Worm (Caenorhabditis elegans) whole organism, L4/young adult: ENCODE measurements around the gene srz-96.

Experiments
- W03F9.2 ChIP-seq: fragments of 150-350 bp; optimal IDR thresholded peaks from 2 replicates; lab custom pipeline; 2014; ENCODE audit warnings: missing biosample characterization, missing genetic modification characterization
- dao-5 ChIP-seq: sonication (generic microtip); optimal IDR thresholded peaks from 2 replicates; lab custom pipeline; 2016; ENCODE audit warnings: missing genotype, missing genetic modification characterization, moderate library complexity, missing compliant biosample characterization
- him-1 ChIP-seq: sonication (generic microtip); optimal IDR thresholded peaks from 2 replicates; lab custom pipeline; 2016; ENCODE audit warnings: missing genotype, missing genetic modification reagents, missing genetic modification characterization, missing compliant biosample characterization

- TF ChIP-seq dao-5 (tag; lab: Kevin White, UChicago) (no peak), him-1 (no peak), W03F9.2 (no peak)
Observed at ce11 chrV:17201847-17202246, 2.8 kb downstream of the srz-96 start, which contains the start of gene Y68A4A.10.
